Worm (Caenorhabditis elegans) whole organism, late embryonic: ENCODE results near the gene str-180.

Experiments used
- ceh-30 ChIP-seq: fragments of 150-350 bp; optimal IDR thresholded peaks from 2 replicates; lab custom pipeline; 2014; ENCODE audit warnings: missing biosample characterization, missing genetic modification characterization
- ceh-31 ChIP-seq: sonication (generic microtip); optimal IDR thresholded peaks from 2 replicates; lab custom pipeline; 2016; ENCODE audit warnings: missing genetic modification characterization, missing compliant biosample characterization
- ceh-6 ChIP-seq: fragments of 200-800 bp; sonication (Bioruptor generic); optimal IDR thresholded peaks from 2 replicates; lab custom pipeline; 2018; ENCODE audit warnings: mild to moderate bottlenecking, missing genetic modification characterization, missing compliant biosample characterization
- ceh-9 ChIP-seq: sonication (generic microtip); optimal IDR thresholded peaks from 2 replicates; lab custom pipeline; 2016; ENCODE audit warnings: mild to moderate bottlenecking, missing genetic modification characterization, inconsistent platforms, missing compliant biosample characterization
- hlh-30 ChIP-seq: sonication (generic microtip); optimal IDR thresholded peaks from 2 replicates; lab custom pipeline; 2017; ENCODE audit warnings: antibody characterized with exemption, missing genetic modification characterization, missing compliant biosample characterization; ENCODE audit not compliant: insufficient read depth
- nhr-11 ChIP-seq: fragments of 150-350 bp; optimal IDR thresholded peaks from 2 replicates; lab custom pipeline; 2014; ENCODE audit warnings: missing biosample characterization, missing genetic modification characterization
- sox-4 ChIP-seq: sonication (generic microtip); optimal IDR thresholded peaks from 2 replicates; lab custom pipeline; 2017; ENCODE audit warnings: mild to moderate bottlenecking, missing genetic modification characterization, inconsistent platforms, missing compliant biosample characterization
- tbx-2 ChIP-seq: sonication (generic microtip); optimal IDR thresholded peaks from 2 replicates; lab custom pipeline; 2016; ENCODE audit warnings: missing genetic modification characterization, missing compliant biosample characterization
- unc-86 ChIP-seq: sonication (generic microtip); optimal IDR thresholded peaks from 2 replicates; lab custom pipeline; 2016; ENCODE audit warnings: missing genetic modification characterization, missing compliant biosample characterization

DNA sequence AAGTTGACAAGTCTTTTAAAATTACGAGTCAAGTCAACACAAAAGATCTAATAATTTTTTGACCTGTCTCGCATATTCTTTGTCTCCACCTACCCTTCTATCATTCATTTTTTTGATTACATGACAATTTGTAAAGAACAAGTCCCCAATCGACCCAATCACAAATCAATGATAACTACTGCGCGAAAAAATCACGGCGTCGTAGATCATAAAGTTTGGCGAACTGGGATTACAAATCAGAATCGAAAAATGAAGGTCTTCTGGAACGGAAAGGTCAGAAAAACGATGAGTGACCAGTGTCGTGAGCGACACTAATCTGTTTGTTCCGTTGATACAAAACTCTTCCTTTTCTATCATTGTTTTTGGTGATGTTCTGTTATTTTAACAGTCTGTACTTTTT lies 21.4 kb upstream of the str-180 start:
- no peak for TF ChIP-seq tbx-2
- TF ChIP-seq sox-4 (tag; lab: Kevin White, UChicago) = no peak
- no peak for TF ChIP-seq nhr-11 (tag; lab: Kevin White, UChicago)
- no peak for TF ChIP-seq ceh-6
- no peak for TF ChIP-seq unc-86 (tag; lab: Kevin White, UChicago)
- no peak for TF ChIP-seq ceh-30 (tag; lab: Kevin White, UChicago)
- no peak for TF ChIP-seq ceh-9
- TF ChIP-seq ceh-31 (tag; lab: Kevin White, UChicago) = no peak
- TF ChIP-seq hlh-30 (tag; lab: Kevin White, UChicago) = no peak
